Fruit fly (Drosophila melanogaster) whole organism: Measurements from ENCODE around the gene Tmem43.

Experiments
- CG8478 ChIP-seq: fragments of >200 bp; optimal IDR thresholded peaks from 2 replicates; lab custom pipeline; 2018; ENCODE audit warnings: inconsistent platforms
- Dll ChIP-seq: fragments of >200 bp; optimal IDR thresholded peaks from 2 replicates; lab custom pipeline; 2017
- EcR ChIP-seq, 2 experiments: fragments of >200 bp; optimal IDR thresholded peaks; 2 replicates each; lab custom pipeline; 2017; ENCODE audit warnings: missing biosample characterization in 2 of 2, missing genetic modification characterization in 2 of 2, missing genetic modification reagents in 2 of 2
- pan ChIP-seq: fragments of >200 bp; optimal IDR thresholded peaks from 2 replicates; lab custom pipeline; 2017
- psq ChIP-seq: fragments of >200 bp; optimal IDR thresholded peaks from 2 replicates; lab custom pipeline; 2017
- usp ChIP-seq: fragments of >200 bp; optimal IDR thresholded peaks from 2 replicates; lab custom pipeline; 2017; ENCODE audit warnings: missing biosample characterization, missing genetic modification characterization, mixed read lengths

Gene Tmem43

dm6 chr3L:7914969-7915596, at the start of gene Tmem43:
Gene Tmem43, minus strand, starts transcription at chr3L:7915120.
- TF ChIP-seq usp (GFP tag; lab: Kevin White, UChicago) (no peak), psq (lab: Kevin White, UChicago) (no peak), pan (no peak), CG8478 (lab: Kevin White, UChicago) (no peak), EcR (GFP tag; optimal IDR thresholded peaks at IDR 0.05; lab: Kevin White, UChicago) (no peak), Dll (no peak)

DNA sequence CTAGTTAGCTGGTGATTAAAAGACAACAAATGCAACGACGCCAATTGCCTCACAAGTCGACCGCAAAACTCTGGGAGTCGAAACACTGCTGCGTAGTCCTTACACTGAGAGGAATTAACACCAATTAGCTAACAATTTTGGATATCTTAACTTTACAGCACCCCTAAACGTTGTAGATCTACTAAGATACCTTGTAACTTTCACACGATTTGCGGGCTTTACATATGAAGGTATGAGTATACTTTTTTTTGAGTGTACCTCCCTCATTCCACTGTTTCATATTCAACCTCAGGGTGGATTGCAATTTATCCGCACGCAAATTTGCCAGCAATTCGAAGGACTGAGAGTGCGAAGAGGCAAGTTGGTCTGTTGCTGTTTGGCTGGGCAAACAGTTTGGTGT, 48.6 kb upstream of the Tmem43 start:
- TF ChIP-seq EcR (GFP tag; optimal IDR thresholded peaks at IDR 0.05; lab: Kevin White, UChicago) (no peak), Dll (no peak), psq (lab: Kevin White, UChicago) (no peak), CG8478 (lab: Kevin White, UChicago) (no peak), usp (GFP tag; lab: Kevin White, UChicago) (no peak)

dm6 chr3L:7963022-7963421, 48.1 kb upstream of the Tmem43 start:
- TF ChIP-seq CG8478 (lab: Kevin White, UChicago) (no peak), Dll (no peak)

DNA sequence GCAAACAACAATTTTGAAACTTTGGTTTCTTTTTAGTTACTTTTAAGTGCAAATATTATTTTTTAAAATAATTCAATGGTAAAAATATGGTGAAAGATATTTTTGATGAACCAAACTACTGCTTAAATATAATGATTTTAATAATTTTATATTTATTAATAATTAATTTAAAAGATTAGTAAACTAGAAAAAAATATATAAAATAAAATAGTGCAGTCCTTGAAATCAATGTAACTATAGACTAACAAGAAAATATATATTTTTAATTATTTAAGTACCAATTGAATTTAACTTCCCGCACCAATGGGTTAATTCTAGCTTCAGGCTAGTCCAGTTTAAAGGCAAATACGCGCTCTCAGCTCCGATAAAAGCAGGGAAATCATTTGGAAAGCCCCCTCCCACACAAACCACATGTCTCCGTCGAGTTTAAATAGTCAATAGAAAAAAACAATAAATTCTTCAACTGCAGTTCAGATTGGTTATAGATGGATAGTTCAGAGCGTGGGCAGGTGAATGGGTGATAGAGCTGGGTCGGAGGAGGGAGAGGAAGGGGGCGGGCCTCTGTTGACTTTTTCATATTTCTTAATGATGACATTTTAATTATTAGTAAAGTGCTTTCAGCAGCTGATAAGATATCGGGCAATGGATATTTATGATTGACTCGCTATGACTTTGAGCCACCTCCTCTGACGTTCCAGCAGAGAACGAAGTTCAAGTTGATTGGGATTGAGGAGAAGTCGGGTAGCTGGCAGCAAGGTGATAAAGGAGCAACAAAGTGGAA, 47.2 kb upstream of the Tmem43 start:
- no peak for TF ChIP-seq Dll
- no peak for TF ChIP-seq EcR (GFP tag; optimal IDR thresholded peaks at IDR 0.05; lab: Kevin White, UChicago)
- TF ChIP-seq usp (GFP tag; lab: Kevin White, UChicago), result no peak
- TF ChIP-seq psq (lab: Kevin White, UChicago), result no peak
- no peak for TF ChIP-seq CG8478 (lab: Kevin White, UChicago)
- no peak for TF ChIP-seq pan

DNA sequence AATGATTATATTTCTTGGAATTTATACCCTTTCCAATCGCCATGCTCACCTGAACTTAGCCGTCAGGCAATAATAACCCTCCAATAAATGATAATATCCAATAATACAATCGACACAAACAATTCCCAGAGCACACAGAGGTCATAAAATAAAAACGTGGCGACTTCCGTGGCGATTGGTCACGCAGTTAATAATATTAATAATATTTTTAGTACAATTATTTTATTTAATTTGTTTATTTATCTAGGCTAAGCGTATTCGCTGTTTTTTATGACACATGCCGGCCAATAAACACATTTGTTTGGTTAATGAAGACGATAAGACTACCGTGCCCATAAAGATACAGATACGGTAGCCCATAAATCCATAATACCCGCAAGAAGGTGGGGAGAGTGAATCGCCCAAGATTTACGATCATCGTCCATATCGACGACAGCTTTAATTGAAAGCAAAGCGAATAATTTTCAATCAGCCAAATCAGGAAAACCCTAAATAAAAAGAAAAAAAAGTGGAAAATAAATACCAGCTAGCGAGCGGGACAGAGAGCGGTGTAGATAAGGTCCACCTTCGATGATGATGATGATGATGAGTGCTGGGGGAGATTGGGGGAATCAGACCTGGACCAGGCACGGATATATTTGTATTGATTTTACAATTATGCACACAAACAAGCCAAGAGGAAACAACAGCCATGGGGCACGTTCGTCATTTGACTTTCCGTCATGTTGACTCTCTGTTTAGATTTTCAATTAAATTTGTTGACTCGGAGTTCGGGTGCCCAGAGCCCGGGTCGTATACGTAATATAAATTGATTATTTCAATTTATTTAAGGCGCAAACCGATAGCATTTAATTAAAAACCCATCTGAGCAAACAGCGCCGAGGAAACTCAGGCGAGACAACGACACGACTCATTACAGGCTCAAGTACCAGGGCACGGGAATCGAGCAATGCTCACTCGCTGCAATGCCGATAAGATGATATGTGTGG, 46.1 kb upstream of the Tmem43 start:
- no peak for TF ChIP-seq CG8478 (lab: Kevin White, UChicago)
- TF ChIP-seq EcR (GFP tag; optimal IDR thresholded peaks at IDR 0.05; lab: Kevin White, UChicago), result no peak
- no peak for TF ChIP-seq usp (GFP tag; lab: Kevin White, UChicago)
- no peak for TF ChIP-seq pan
- no peak for TF ChIP-seq psq (lab: Kevin White, UChicago)
- no peak for TF ChIP-seq Dll

- no peak for TF ChIP-seq Dll
- no peak for TF ChIP-seq CG8478 (lab: Kevin White, UChicago)
- TF ChIP-seq pan, result no peak
- TF ChIP-seq EcR (GFP tag; optimal IDR thresholded peaks at IDR 0.05; lab: Kevin White, UChicago), result no peak
- TF ChIP-seq psq (lab: Kevin White, UChicago), result no peak
- TF ChIP-seq usp (GFP tag; lab: Kevin White, UChicago), result no peak
Observed at dm6 chr3L:7958590-7959180, 43.8 kb upstream of the Tmem43 start.

DNA sequence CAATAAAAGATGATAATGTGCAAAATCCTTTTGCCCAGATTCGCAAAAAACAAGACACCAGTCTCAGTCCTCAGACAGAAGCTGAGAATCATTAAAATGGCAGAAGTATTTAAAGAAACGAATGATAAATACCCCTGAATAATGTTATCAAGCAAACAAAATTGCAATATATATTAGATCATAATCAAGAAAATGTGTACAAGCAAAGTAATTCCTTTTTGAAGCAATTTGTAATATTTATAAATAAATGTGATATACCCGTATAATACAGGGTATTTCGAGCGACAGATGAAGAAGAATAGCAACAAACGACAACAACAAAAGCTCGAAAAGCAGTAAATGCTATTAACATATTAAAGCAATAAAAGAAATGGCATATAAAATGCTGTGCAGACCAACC, 43.2 kb upstream of the Tmem43 start:
- TF ChIP-seq psq (lab: Kevin White, UChicago) (no peak), EcR (GFP tag; optimal IDR thresholded peaks at IDR 0.05; lab: Kevin White, UChicago) (no peak), usp (GFP tag; lab: Kevin White, UChicago) (no peak), Dll (no peak)

DNA sequence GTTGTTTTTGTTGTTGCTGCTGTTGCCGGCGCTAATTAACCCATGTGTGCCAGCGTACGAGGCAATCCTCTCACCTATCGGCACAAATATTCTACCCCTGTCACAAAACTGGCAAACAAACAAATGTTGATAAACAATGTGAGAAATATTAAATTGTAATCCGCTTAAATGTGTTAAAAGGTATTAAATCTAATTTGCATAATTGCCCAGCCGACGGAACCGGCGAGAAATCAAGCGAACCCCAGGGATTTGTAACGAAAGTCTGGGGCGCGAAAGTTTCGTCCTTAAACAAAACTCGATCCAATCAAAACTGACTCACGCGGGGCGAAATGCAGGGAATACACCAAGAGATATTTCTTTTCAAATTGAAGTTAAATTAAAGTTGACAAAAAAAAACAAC, 41.8 kb upstream of the Tmem43 start:
- TF ChIP-seq pan, result no peak
- no peak for TF ChIP-seq Dll
- no peak for TF ChIP-seq CG8478 (lab: Kevin White, UChicago)
- TF ChIP-seq EcR (GFP tag; optimal IDR thresholded peaks at IDR 0.05; lab: Kevin White, UChicago), result no peak
- no peak for TF ChIP-seq usp (GFP tag; lab: Kevin White, UChicago)
- TF ChIP-seq psq (lab: Kevin White, UChicago), result no peak

- TF ChIP-seq usp (GFP tag; lab: Kevin White, UChicago), result no peak
- TF ChIP-seq Dll, result no peak
- no peak for TF ChIP-seq pan
- no peak for TF ChIP-seq EcR (GFP tag; optimal IDR thresholded peaks at IDR 0.05; lab: Kevin White, UChicago)
- TF ChIP-seq psq (lab: Kevin White, UChicago), result no peak
- TF ChIP-seq CG8478 (lab: Kevin White, UChicago), result no peak
Observed at dm6 chr3L:7954967-7955366, 40.0 kb upstream of the Tmem43 start.

DNA sequence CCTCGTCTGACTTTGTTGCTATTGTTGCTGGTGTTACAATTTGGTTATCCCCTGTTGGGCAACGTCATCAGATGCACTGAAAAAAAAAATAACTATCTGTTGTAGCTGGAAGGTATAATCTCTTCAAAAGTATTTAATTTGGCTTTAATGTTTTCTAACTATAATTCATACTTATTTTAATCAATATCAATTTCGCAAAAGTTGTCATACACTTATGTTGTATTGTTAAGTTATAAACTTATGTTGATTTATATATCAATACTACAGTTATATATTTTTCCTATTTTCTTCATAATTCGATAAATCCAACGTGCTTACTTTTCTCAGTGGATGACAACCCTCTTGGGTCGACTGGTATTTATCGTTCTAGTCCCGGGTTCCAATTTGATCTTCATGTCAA, 38.8 kb upstream of the Tmem43 start:
- no peak for TF ChIP-seq Dll
- no peak for TF ChIP-seq EcR (GFP tag; optimal IDR thresholded peaks at IDR 0.05; lab: Kevin White, UChicago)
- TF ChIP-seq CG8478 (lab: Kevin White, UChicago), result no peak
- TF ChIP-seq pan, result no peak
- no peak for TF ChIP-seq psq (lab: Kevin White, UChicago)
- no peak for TF ChIP-seq usp (GFP tag; lab: Kevin White, UChicago)

dm6 chr3L:7952978-7953377, 38.1 kb upstream of the Tmem43 start:
- no peak for TF ChIP-seq pan
- no peak for TF ChIP-seq psq (lab: Kevin White, UChicago)
- TF ChIP-seq EcR (GFP tag; optimal IDR thresholded peaks at IDR 0.05; lab: Kevin White, UChicago), result no peak
- TF ChIP-seq CG8478 (lab: Kevin White, UChicago), result no peak
- TF ChIP-seq usp (GFP tag; lab: Kevin White, UChicago), result no peak
- no peak for TF ChIP-seq Dll
